Worm (Caenorhabditis elegans) whole organism, L1 larva: ENCODE results near the gene F54C8.1.

Experiments
- blmp-1 ChIP-seq: fragments of 150-350 bp; optimal IDR thresholded peaks from 2 replicates; lab custom pipeline; 2014; ENCODE audit warnings: missing biosample characterization, missing genetic modification characterization
- efl-1 ChIP-seq, 4 experiments: fragments of 150-350 bp; optimal IDR thresholded peaks in 3 of 4; peaks in 1 of 4; 1 replicate in 1 of 4; 2 replicates in 3 of 4; lab custom pipeline; 2014; ENCODE audit warnings: missing biosample characterization in 2 of 4, missing genetic modification characterization in 2 of 4, missing genetic modification reagents in 2 of 4
- egl-27 ChIP-seq, 2 experiments: fragments of 150-350 bp in 1 of 2; sonication (generic microtip); optimal IDR thresholded peaks; 3 replicates each; lab custom pipeline; 2017 to 2018; ENCODE audit warnings: missing biosample characterization in 2 of 2, missing genetic modification characterization in 2 of 2, missing genetic modification reagents in 2 of 2
- isw-1 ChIP-seq: fragments of 200-800 bp; sonication (Bioruptor generic); IDR thresholded peaks from 2 replicates; pipeline ENCODE4 v1.3.6; 2022; ENCODE audit warnings: missing genetic modification characterization, missing compliant biosample characterization
- lin-35 ChIP-seq, 2 experiments: fragments of 150-350 bp; optimal IDR thresholded peaks; 2 replicates each; lab custom pipeline; 2014; ENCODE audit warnings: missing biosample characterization in 2 of 2, missing genetic modification characterization in 2 of 2, missing genetic modification reagents in 2 of 2
- lir-3 ChIP-seq: sonication (generic microtip); optimal IDR thresholded peaks from 2 replicates; lab custom pipeline; 2016; ENCODE audit warnings: mild to moderate bottlenecking, missing genetic modification characterization, moderate library complexity, missing compliant biosample characterization; ENCODE audit not compliant: poor library complexity
- nhr-237 ChIP-seq: fragments of 150-350 bp; optimal IDR thresholded peaks from 2 replicates; lab custom pipeline; 2014; ENCODE audit warnings: missing biosample characterization, missing genetic modification characterization
- nhr-28 ChIP-seq: fragments of 150-350 bp; optimal IDR thresholded peaks from 2 replicates; lab custom pipeline; 2014; ENCODE audit warnings: missing biosample characterization, missing genetic modification characterization
- nhr-47 ChIP-seq: sonication (generic microtip); optimal IDR thresholded peaks from 2 replicates; lab custom pipeline; 2016; ENCODE audit warnings: mild to moderate bottlenecking, missing genetic modification characterization, moderate library complexity, missing compliant biosample characterization
- nhr-76 ChIP-seq: sonication (generic microtip); optimal IDR thresholded peaks from 2 replicates; lab custom pipeline; 2017; ENCODE audit warnings: missing biosample characterization, missing genetic modification characterization
- nhr-90 ChIP-seq: sonication (generic microtip); optimal IDR thresholded peaks from 2 replicates; lab custom pipeline; 2016; ENCODE audit warnings: mild to moderate bottlenecking, missing genetic modification characterization, missing compliant biosample characterization; ENCODE audit not compliant: poor library complexity
- swsn-7 ChIP-seq: sonication (generic microtip); optimal IDR thresholded peaks from 2 replicates; lab custom pipeline; 2016; ENCODE audit warnings: missing genetic modification characterization, missing compliant biosample characterization
- unc-130 ChIP-seq: fragments of 150-350 bp; optimal IDR thresholded peaks from 2 replicates; lab custom pipeline; 2017; ENCODE audit warnings: missing biosample characterization, missing genetic modification characterization, inconsistent platforms
- unc-62 ChIP-seq: fragments of 150-350 bp; optimal IDR thresholded peaks from 2 replicates; lab custom pipeline; 2014; ENCODE audit warnings: missing biosample characterization, missing genetic modification reagents, missing genetic modification characterization

ce11 chrIII:9453962-9454361, 14.5 kb downstream of the F54C8.1 start, which contains the start of gene F54C8.7:
- TF ChIP-seq lin-35 (GFP tag; optimal IDR thresholded peaks at IDR 0.05; lab: Kevin White, UChicago) (no peak), nhr-237 (tag; lab: Kevin White, UChicago) (no peak), swsn-7 (no peak), egl-27 (tag; optimal IDR thresholded peaks at IDR 0.05; lab: Kevin White, UChicago) (no peak), unc-130 (tag; lab: Kevin White, UChicago) (no peak), nhr-76 (tag; lab: Kevin White, UChicago) (no peak), nhr-90 (tag; lab: Kevin White, UChicago) (no peak), lir-3 (tag; lab: Kevin White, UChicago) (no peak), nhr-28 (tag; lab: Kevin White, UChicago) (no peak), unc-62 (GFP tag; lab: Kevin White, UChicago) (no peak), nhr-47 (tag; lab: Kevin White, UChicago) (no peak), efl-1 (optimal IDR thresholded peaks at IDR 0.05; lab: Kevin White, UChicago) (no peak), efl-1 (GFP tag; optimal IDR thresholded peaks at IDR 0.05 in 1 of 2; lab: Kevin White, UChicago) (no peak), blmp-1 (no peak), isw-1 (GFP tag; lab: Robert Waterston, UW) (no peak)
